Worm (Caenorhabditis elegans) whole organism, L4/young adult: ENCODE results near the gene C53A3.4.

ENCODE experiments used
- W03F9.2 ChIP-seq: fragments of 150-350 bp; optimal IDR thresholded peaks from 2 replicates; lab custom pipeline; 2014; ENCODE audit warnings: missing biosample characterization, missing genetic modification characterization
- him-1 ChIP-seq: sonication (generic microtip); optimal IDR thresholded peaks from 2 replicates; lab custom pipeline; 2016; ENCODE audit warnings: missing genotype, missing genetic modification reagents, missing genetic modification characterization, missing compliant biosample characterization

ce11 chrV:5774137-5774536 lies 15.5 kb upstream of the C53A3.4 start:
- no peak for TF ChIP-seq W03F9.2 (tag; lab: Kevin White, UChicago)
- no peak for TF ChIP-seq him-1 (tag; lab: Kevin White, UChicago)
